Worm (Caenorhabditis elegans) whole organism, young adult: ENCODE measurements around the gene mrps-7.

Experiments
- F10E7.11 ChIP-seq: sonication (generic microtip); optimal IDR thresholded peaks from 2 replicates; lab custom pipeline; 2017; ENCODE audit warnings: mild to moderate bottlenecking, missing genetic modification characterization, moderate library complexity, missing compliant biosample characterization
- Y56A3A.18 ChIP-seq: fragments of 200-800 bp; sonication (Bioruptor generic); IDR thresholded peaks from 2 replicates; pipeline ENCODE4 v1.3.6; 2022; ENCODE audit warnings: missing genetic modification reagents, missing genetic modification characterization, missing compliant biosample characterization
- Y67H2A.10 ChIP-seq: fragments of 200-800 bp; sonication (Bioruptor generic); conservative IDR thresholded peaks from 2 replicates; pipeline ENCODE4 v1.3.6; 2022; ENCODE audit warnings: missing genetic modification reagents, missing genetic modification characterization, missing compliant biosample characterization
- Y79H2A.3 ChIP-seq: fragments of 200-800 bp; sonication (Bioruptor generic); conservative IDR thresholded peaks from 2 replicates; pipeline ENCODE4 v1.3.6; 2022; ENCODE audit warnings: missing genetic modification reagents, missing genetic modification characterization, missing compliant biosample characterization
- Y95B8A.8 ChIP-seq: fragments of 200-800 bp; sonication (Bioruptor generic); IDR thresholded peaks from 2 replicates; pipeline ENCODE4 v1.3.6; 2022; ENCODE audit warnings: missing genetic modification reagents, missing genetic modification characterization, missing compliant biosample characterization
- akir-1 ChIP-seq: fragments of 200-800 bp; sonication (Bioruptor generic); optimal IDR thresholded peaks from 2 replicates; lab custom pipeline; 2018; ENCODE audit warnings: mild to moderate bottlenecking, missing genetic modification characterization, moderate library complexity, missing compliant biosample characterization
- ama-1 ChIP-seq, 3 experiments: fragments of 150-350 bp in 1 of 3; sonication (generic microtip) in 2 of 3; optimal IDR thresholded peaks; 2 replicates each; lab custom pipeline; 2014 to 2018; ENCODE audit warnings: missing biosample characterization in 2 of 3, missing genetic modification characterization in 2 of 3, missing genetic modification reagents in 2 of 3
- athp-1 ChIP-seq: sonication (generic microtip); optimal IDR thresholded peaks from 2 replicates; lab custom pipeline; 2017; ENCODE audit warnings: mild to moderate bottlenecking, missing genetic modification characterization, missing compliant biosample characterization
- attf-6 ChIP-seq: fragments of 200-800 bp; sonication (Bioruptor generic); IDR thresholded peaks from 2 replicates; pipeline ENCODE4 v1.3.6; 2022; ENCODE audit warnings: missing genetic modification reagents, missing genetic modification characterization, missing compliant biosample characterization
- cebp-1 ChIP-seq, 2 experiments: fragments of 200-800 bp in 1 of 2; sonication (Bioruptor generic) in 1 of 2; sonication (generic microtip) in 1 of 2; IDR thresholded peaks in 1 of 2; optimal IDR thresholded peaks in 1 of 2; 2 replicates each; pipeline versions ENCODE4 v1.3.6 to Lab custom; 2017 to 2022; ENCODE audit warnings: missing compliant biosample characterization in 2 of 2, missing genetic modification characterization in 2 of 2, mild to moderate bottlenecking in 1 of 2, missing genetic modification reagents in 1 of 2, moderate library complexity in 1 of 2
- cebp-2 ChIP-seq: fragments of 200-800 bp; sonication (Bioruptor generic); IDR thresholded peaks from 2 replicates; pipeline ENCODE4 v1.3.6; 2022; ENCODE audit warnings: missing genetic modification characterization, missing compliant biosample characterization
- ceh-100 ChIP-seq: fragments of 200-800 bp; sonication (Bioruptor generic); IDR thresholded peaks from 2 replicates; pipeline ENCODE4 v1.3.6; 2022; ENCODE audit warnings: missing genetic modification reagents, missing genetic modification characterization, missing compliant biosample characterization
- die-1 ChIP-seq: sonication (generic microtip); optimal IDR thresholded peaks from 2 replicates; lab custom pipeline; 2016; ENCODE audit warnings: missing genotype, mild to moderate bottlenecking, missing genetic modification characterization, missing compliant biosample characterization
- dpl-1 ChIP-seq: fragments of 150-350 bp; optimal IDR thresholded peaks from 2 replicates; lab custom pipeline; 2014; ENCODE audit warnings: missing biosample characterization, missing genetic modification reagents, missing genetic modification characterization
- efl-1 ChIP-seq: fragments of 150-350 bp; optimal IDR thresholded peaks from 2 replicates; lab custom pipeline; 2014; ENCODE audit warnings: missing biosample characterization, missing genetic modification reagents, missing genetic modification characterization
- egl-44 ChIP-seq: fragments of 200-800 bp; sonication (Bioruptor generic); IDR thresholded peaks from 2 replicates; pipeline ENCODE4 v1.3.6; 2022; ENCODE audit warnings: missing genetic modification reagents, missing genetic modification characterization, missing compliant biosample characterization
- ekl-4 ChIP-seq: fragments of 200-800 bp; sonication (Bioruptor generic); IDR thresholded peaks from 2 replicates; pipeline ENCODE4 v1.3.6; 2022; ENCODE audit warnings: missing genetic modification reagents, missing genetic modification characterization, missing compliant biosample characterization
- him-1 ChIP-seq: sonication (generic microtip); optimal IDR thresholded peaks from 2 replicates; lab custom pipeline; 2016; ENCODE audit warnings: missing genotype, missing genetic modification reagents, missing genetic modification characterization, missing compliant biosample characterization
- hlh-12 ChIP-seq: sonication (generic microtip); optimal IDR thresholded peaks from 2 replicates; lab custom pipeline; 2016; ENCODE audit warnings: missing genetic modification characterization, missing compliant biosample characterization
- hmg-1.2 ChIP-seq: fragments of 200-800 bp; sonication (Bioruptor generic); IDR thresholded peaks from 2 replicates; pipeline ENCODE4 v1.3.6; 2022; ENCODE audit warnings: missing genetic modification reagents, missing genetic modification characterization, missing compliant biosample characterization
- hrde-1 ChIP-seq: sonication (generic microtip); optimal IDR thresholded peaks from 2 replicates; lab custom pipeline; 2016; ENCODE audit warnings: missing genetic modification characterization, mild to moderate bottlenecking, missing compliant biosample characterization, moderate library complexity, missing genotype, missing genetic modification reagents, borderline replicate concordance
- lin-35 ChIP-seq, 3 experiments: fragments of 150-350 bp in 2 of 3; sonication (generic microtip) in 1 of 3; optimal IDR thresholded peaks; 2 replicates each; lab custom pipeline; 2014 to 2018; ENCODE audit warnings: missing biosample characterization in 3 of 3, missing genetic modification characterization in 3 of 3, missing genetic modification reagents in 3 of 3
- lin-54 ChIP-seq: fragments of 200-800 bp; sonication (Bioruptor generic); optimal IDR thresholded peaks from 2 replicates; lab custom pipeline; 2018; ENCODE audit warnings: mild to moderate bottlenecking, missing genetic modification characterization, missing compliant biosample characterization
- lir-1 ChIP-seq: fragments of 200-800 bp; sonication (Bioruptor generic); conservative IDR thresholded peaks from 2 replicates; pipeline ENCODE4 v1.3.6; 2022; ENCODE audit warnings: missing genetic modification reagents, missing genetic modification characterization, missing compliant biosample characterization
- lsl-1 ChIP-seq: fragments of 200-800 bp; sonication (Bioruptor generic); optimal IDR thresholded peaks from 2 replicates; lab custom pipeline; 2018; ENCODE audit warnings: mild to moderate bottlenecking, missing genetic modification characterization, moderate library complexity, missing compliant biosample characterization
- madf-6 ChIP-seq: fragments of 200-800 bp; sonication (Bioruptor generic); IDR thresholded peaks from 2 replicates; pipeline ENCODE4 v1.3.6; 2022; ENCODE audit warnings: missing genetic modification reagents, missing genetic modification characterization, missing compliant biosample characterization
- mxl-1 ChIP-seq: sonication (generic microtip); optimal IDR thresholded peaks from 2 replicates; lab custom pipeline; 2016; ENCODE audit warnings: missing genetic modification characterization, missing compliant biosample characterization
- nhr-80 ChIP-seq: sonication (generic microtip); optimal IDR thresholded peaks from 2 replicates; lab custom pipeline; 2016; ENCODE audit warnings: missing genetic modification characterization, missing compliant biosample characterization
- pbrm-1 ChIP-seq: fragments of 200-800 bp; sonication (Bioruptor generic); IDR thresholded peaks from 2 replicates; pipeline ENCODE4 v1.3.6; 2022; ENCODE audit warnings: missing genetic modification reagents, missing genetic modification characterization, missing compliant biosample characterization
- pha-4 ChIP-seq: fragments of 150-350 bp; sonication (generic microtip); optimal IDR thresholded peaks from 2 replicates; lab custom pipeline; 2014; ENCODE audit warnings: missing biosample characterization, missing genetic modification reagents, missing genetic modification characterization
- snpc-1.1 ChIP-seq: sonication (generic microtip); optimal IDR thresholded peaks from 2 replicates; lab custom pipeline; 2017; ENCODE audit warnings: missing genetic modification characterization, mild to moderate bottlenecking, missing compliant biosample characterization, antibody characterized with exemption, moderate library complexity, missing genotype, missing genetic modification reagents; ENCODE audit not compliant: insufficient read depth
- snpc-1.3 ChIP-seq: sonication (generic microtip); optimal IDR thresholded peaks from 2 replicates; lab custom pipeline; 2017; ENCODE audit warnings: missing genetic modification characterization, mild to moderate bottlenecking, missing compliant biosample characterization, antibody characterized with exemption, moderate library complexity, missing genotype, missing genetic modification reagents; ENCODE audit not compliant: insufficient read depth
- snpc-4 ChIP-seq, 5 experiments: fragments of 150-350 bp in 1 of 5; sonication (generic microtip) in 4 of 5; optimal IDR thresholded peaks; 2 replicates each; lab custom pipeline; 2014 to 2018; ENCODE audit warnings: missing genetic modification characterization in 5 of 5, missing biosample characterization in 3 of 5, antibody characterized with exemption in 2 of 5, mild to moderate bottlenecking in 2 of 5, missing compliant biosample characterization in 2 of 5, missing genotype in 2 of 5, moderate library complexity in 2 of 5, missing genetic modification reagents in 1 of 5
- somi-1 ChIP-seq: fragments of 200-800 bp; sonication (Bioruptor generic); optimal IDR thresholded peaks from 2 replicates; lab custom pipeline; 2018; ENCODE audit warnings: mild to moderate bottlenecking, missing genetic modification characterization, missing compliant biosample characterization
- sptf-2 ChIP-seq: fragments of 200-800 bp; sonication (Bioruptor generic); optimal IDR thresholded peaks from 2 replicates; lab custom pipeline; 2018; ENCODE audit warnings: mild to moderate bottlenecking, missing genetic modification characterization, missing compliant biosample characterization
- tbp1 ChIP-seq: fragments of 200-800 bp; sonication (Bioruptor generic); optimal IDR thresholded peaks from 2 replicates; lab custom pipeline; 2018; ENCODE audit warnings: mild to moderate bottlenecking, missing genetic modification characterization, missing compliant biosample characterization
- tlf-1 ChIP-seq: fragments of 200-800 bp; sonication (Bioruptor generic); optimal IDR thresholded peaks from 2 replicates; lab custom pipeline; 2018; ENCODE audit warnings: mild to moderate bottlenecking, missing genetic modification characterization, missing compliant biosample characterization
- unc-62 ChIP-seq: fragments of 150-350 bp; optimal IDR thresholded peaks from 2 replicates; lab custom pipeline; 2014; ENCODE audit warnings: missing biosample characterization, missing genetic modification reagents, missing genetic modification characterization
- ztf-18 ChIP-seq: sonication (generic microtip); optimal IDR thresholded peaks from 2 replicates; lab custom pipeline; 2016; ENCODE audit warnings: missing genotype, mild to moderate bottlenecking, missing genetic modification characterization, missing compliant biosample characterization

mrps-7 gene

DNA sequence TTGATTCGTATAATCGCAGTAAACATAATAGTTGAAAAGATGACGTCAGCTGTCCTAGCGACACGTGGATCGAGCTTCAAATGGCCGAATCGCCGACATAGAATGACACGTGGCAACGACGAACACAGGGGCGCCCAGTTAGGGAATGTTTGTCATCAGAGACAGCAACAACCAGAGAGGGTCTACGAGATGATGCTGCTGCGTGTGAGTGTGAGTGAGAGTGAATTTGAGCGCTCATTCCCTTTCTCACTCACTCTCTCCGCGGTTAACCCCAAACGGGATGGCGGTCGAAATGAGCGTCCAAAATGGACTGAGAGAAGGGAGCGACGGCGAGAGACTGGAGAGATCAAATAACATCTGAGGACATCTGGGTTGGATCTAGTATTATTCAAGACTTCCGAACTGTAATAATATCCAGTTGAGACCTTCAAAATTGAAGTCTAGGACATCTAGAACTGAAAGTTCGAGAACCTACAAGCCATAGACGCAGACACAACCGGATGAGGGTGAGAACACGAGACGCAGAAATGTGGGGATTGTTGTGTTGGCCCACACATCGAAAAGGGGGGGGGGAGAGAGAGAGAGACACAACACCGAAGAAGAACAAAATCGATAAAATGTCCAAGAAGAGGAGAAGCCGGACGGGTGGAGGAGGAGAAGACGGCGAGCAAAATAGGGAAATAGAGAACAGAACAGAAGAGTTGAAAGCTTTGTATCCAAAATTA lies 26.5 kb upstream of the mrps-7 start (continued):
- no peak for TF ChIP-seq hlh-12

DNA sequence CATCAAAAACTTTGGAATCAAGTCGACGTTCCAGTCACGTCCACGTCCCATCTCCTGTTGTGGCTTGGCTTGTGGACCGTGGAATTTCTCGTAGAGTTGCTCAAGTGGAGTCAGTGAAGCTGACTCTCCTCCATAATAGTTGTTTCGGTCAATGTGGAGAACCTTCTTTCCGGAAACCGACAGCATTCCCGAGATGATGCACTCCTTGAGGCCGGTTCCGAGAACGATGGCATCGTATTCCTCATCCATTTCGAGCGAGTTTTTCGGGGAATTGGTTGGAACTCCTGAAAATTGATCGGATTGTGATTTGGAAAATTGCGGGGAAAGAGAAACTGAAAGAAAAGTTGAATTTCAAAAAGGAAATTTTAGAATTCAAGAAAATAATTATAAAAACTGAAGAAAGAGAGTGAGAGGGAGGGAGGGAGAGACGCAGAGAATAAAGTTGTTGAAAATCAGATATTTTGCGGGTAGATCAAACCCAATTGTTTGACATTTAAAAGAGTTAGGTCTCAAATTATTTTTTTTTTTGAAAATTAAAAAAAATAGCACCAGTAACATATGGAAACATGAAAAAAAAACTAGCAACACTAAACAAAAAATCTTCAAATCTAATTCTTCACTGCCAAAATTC lies 25.2 kb upstream of the mrps-7 start, which contains the start of gene gdi-1:
gdi-1 (minus strand) TSS at position 286 of the 631 bp plus-strand sequence.
- TF ChIP-seq attf-6 (GFP tag; lab: Robert Waterston, UW) (peak; percentile 65; the same call in 1 of the 2 replicates), snpc-4 (GFP tag; optimal IDR thresholded peaks at IDR 0.05; lab: Kevin White, UChicago) (no peak), snpc-4 (tag; optimal IDR thresholded peaks at IDR 0.05; lab: Kevin White, UChicago) (peak in 1 of 4 experiments; percentile 72), F10E7.11 (tag; lab: Kevin White, UChicago) (no peak), ztf-18 (tag; lab: Kevin White, UChicago) (peak; percentile 13), unc-62 (no peak), ceh-100 (GFP tag; lab: Robert Waterston, UW) (no peak), snpc-1.3 (tag; lab: Kevin White, UChicago) (peak; percentile 4), die-1 (tag; lab: Kevin White, UChicago) (no peak), efl-1 (peak; percentile 43), madf-6 (GFP tag; lab: Robert Waterston, UW) (peak; percentile 36; the same call in 1 of the 2 replicates), dpl-1 (peak; percentile 20), snpc-1.1 (tag; lab: Kevin White, UChicago) (peak; percentile 9)

DNA sequence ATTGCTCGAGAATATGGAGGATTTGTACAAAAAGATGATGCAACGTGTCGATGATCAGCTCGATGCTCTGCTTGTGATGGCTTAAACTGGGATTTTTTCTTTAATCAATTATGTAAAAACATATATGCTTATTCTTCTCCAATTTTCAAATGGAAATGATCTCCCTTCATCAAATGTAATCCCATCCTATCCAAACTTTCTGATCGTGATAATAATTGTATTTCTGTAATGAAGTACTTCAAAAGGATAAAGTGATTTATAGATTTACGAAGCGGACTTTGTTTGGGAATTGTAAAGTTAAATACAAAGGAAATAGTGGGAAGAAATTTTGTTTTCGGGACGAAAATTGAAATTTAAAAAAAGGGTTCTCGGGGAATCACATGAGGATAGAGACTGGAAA lies 23.0 kb upstream of the mrps-7 start:
- TF ChIP-seq akir-1 (GFP tag; lab: Kevin White, UChicago) = no peak
- TF ChIP-seq hmg-1.2 (GFP tag; lab: Robert Waterston, UW) = peak; percentile 10; the same call in 1 of the 2 replicates
- TF ChIP-seq pbrm-1 (GFP tag; lab: Robert Waterston, UW) = 0 out of 2 replicates have a peak, but pooled peaks have one; percentile 7
- TF ChIP-seq tlf-1 (GFP tag; lab: Kevin White, UChicago) = peak; percentile 38
- TF ChIP-seq tbp1 (GFP tag; lab: Kevin White, UChicago) = peak; percentile 35
- TF ChIP-seq Y79H2A.3 (GFP tag; lab: Robert Waterston, UW) = peak; percentile 76
- TF ChIP-seq sptf-2 (GFP tag; lab: Kevin White, UChicago) = no peak
- peak; percentile 31 for TF ChIP-seq snpc-1.1 (tag; lab: Kevin White, UChicago)
- TF ChIP-seq lin-35 (GFP tag; optimal IDR thresholded peaks at IDR 0.05; lab: Kevin White, UChicago) = peak in 1 of 3 experiments; percentile 62
- TF ChIP-seq ztf-18 (tag; lab: Kevin White, UChicago) = peak; percentile 6
- TF ChIP-seq lsl-1 = peak; percentile 0
- peak; percentile 72 for TF ChIP-seq snpc-4 (GFP tag; optimal IDR thresholded peaks at IDR 0.05; lab: Kevin White, UChicago)
- peak in 3 of 4 experiments; percentile 20 to 90 (median 45) for TF ChIP-seq snpc-4 (tag; optimal IDR thresholded peaks at IDR 0.05; lab: Kevin White, UChicago)
- peak; percentile 73 for TF ChIP-seq him-1
- TF ChIP-seq lir-1 (GFP tag; lab: Robert Waterston, UW) = no peak
- TF ChIP-seq somi-1 (GFP tag; lab: Kevin White, UChicago) = peak; percentile 26
- no peak for TF ChIP-seq cebp-2
- TF ChIP-seq Y67H2A.10 (GFP tag; lab: Robert Waterston, UW) = 0 out of 2 replicates have a peak, but pooled peaks have one; percentile 28
- no peak for TF ChIP-seq cebp-1 (GFP tag; IDR thresholded peaks at IDR 0.05; lab: Robert Waterston, UW)
- peak; percentile 25 for TF ChIP-seq cebp-1 (tag; optimal IDR thresholded peaks at IDR 0.05; lab: Kevin White, UChicago)
- peak; percentile 48 for TF ChIP-seq hrde-1 (tag; lab: Kevin White, UChicago)
- no peak for TF ChIP-seq egl-44 (GFP tag; lab: Robert Waterston, UW)
- 0 out of 2 replicates have a peak, but pooled peaks have one; percentile 26 for TF ChIP-seq ekl-4 (GFP tag; lab: Robert Waterston, UW)
- peak; percentile 31 for TF ChIP-seq athp-1
- 0 out of 2 replicates have a peak, but pooled peaks have one; percentile 3 for TF ChIP-seq Y56A3A.18 (GFP tag; lab: Robert Waterston, UW)
- TF ChIP-seq die-1 (tag; lab: Kevin White, UChicago) = peak; percentile 35
- no peak for TF ChIP-seq pha-4 (tag; lab: Kevin White, UChicago)
- TF ChIP-seq Y95B8A.8 (GFP tag; lab: Robert Waterston, UW) = peak; percentile 68; the same call in 1 of the 2 replicates
- TF ChIP-seq lin-54 (GFP tag; lab: Kevin White, UChicago) = peak; percentile 21
- TF ChIP-seq ama-1 (optimal IDR thresholded peaks at IDR 0.05; lab: Kevin White, UChicago) = no peak
- peak in 1 of 2 experiments; percentile 47 for TF ChIP-seq ama-1 (GFP tag; optimal IDR thresholded peaks at IDR 0.05; lab: Kevin White, UChicago)
- no peak for TF ChIP-seq mxl-1
- no peak for TF ChIP-seq nhr-80 (tag; lab: Kevin White, UChicago)
- TF ChIP-seq snpc-1.3 (tag; lab: Kevin White, UChicago) = peak; percentile 61
